Worm (Caenorhabditis elegans): ENCODE results near the gene F54C9.9.

DNA sequence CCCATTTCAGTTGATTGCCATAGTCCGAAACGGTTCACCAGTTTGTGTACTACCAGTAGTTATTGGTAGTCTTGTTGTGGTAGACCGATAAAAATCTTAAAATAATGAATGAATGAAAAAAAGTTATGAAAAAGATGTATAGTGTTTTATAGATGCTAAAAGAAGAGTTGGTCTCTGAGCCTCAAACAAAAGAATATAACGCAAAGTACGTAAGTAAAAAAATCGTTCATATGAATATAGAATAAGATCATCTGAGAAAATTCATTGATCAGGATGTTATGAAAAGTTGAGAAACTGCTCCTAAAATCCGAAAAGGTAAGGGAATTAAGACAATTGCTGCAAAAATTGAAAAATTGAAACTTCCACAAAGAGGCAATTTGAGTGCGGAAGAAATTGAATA is 39.7 kb downstream of the F54C9.9 start, which contains the start of gene chhy-1:
- TF ChIP-seq ama-1 (optimal IDR thresholded peaks at IDR 0.05) = no peak
- no peak for TF ChIP-seq pha-2 (tag; optimal IDR thresholded peaks at IDR 0.05)
- no peak for TF ChIP-seq ceh-48 (tag; optimal IDR thresholded peaks at IDR 0.05)
- TF ChIP-seq nfya-1 (tag; optimal IDR thresholded peaks at IDR 0.05) = no peak
- TF ChIP-seq unc-42 (tag; optimal IDR thresholded peaks at IDR 0.05) = no peak
- TF ChIP-seq rnt-1 (tag; optimal IDR thresholded peaks at IDR 0.05) = no peak
- no peak for TF ChIP-seq hlh-6 (tag; optimal IDR thresholded peaks at IDR 0.05)
- TF ChIP-seq ceh-30 (tag; optimal IDR thresholded peaks at IDR 0.05) = no peak
- TF ChIP-seq syd-9 (tag; optimal IDR thresholded peaks at IDR 0.05) = no peak
- no peak for TF ChIP-seq tbx-2 (tag; optimal IDR thresholded peaks at IDR 0.05)

All from whole organism, late embryonic.